Fruit fly (Drosophila melanogaster) whole organism, prepupa: ENCODE results near the gene NHP2.

Experiments used
- Blimp-1 ChIP-seq: fragments of 200-800 bp; sonication (Bioruptor generic); optimal IDR thresholded peaks from 3 replicates; lab custom pipeline; 2017; ENCODE audit warnings: missing biosample characterization, missing genetic modification characterization, mild to moderate bottlenecking, moderate library complexity, missing genetic modification reagents
- CG10631 ChIP-seq: fragments of 200-800 bp; sonication (Bioruptor generic); optimal IDR thresholded peaks from 2 replicates; lab custom pipeline; 2016; ENCODE audit warnings: missing biosample characterization, missing genetic modification characterization
- CG10669 ChIP-seq: fragments of 200-800 bp; sonication (Bioruptor generic); optimal IDR thresholded peaks from 3 replicates; lab custom pipeline; 2018; ENCODE audit warnings: missing biosample characterization, mild to moderate bottlenecking, missing genetic modification characterization, moderate library complexity
- CG11294 ChIP-seq: fragments of 200-800 bp; sonication (Bioruptor generic); IDR thresholded peaks from 2 replicates; pipeline ENCODE4 v1.3.6; 2022; ENCODE audit warnings: missing biosample characterization, missing genetic modification characterization
- CG11762 ChIP-seq: fragments of 200-800 bp; sonication (Bioruptor generic); optimal IDR thresholded peaks from 3 replicates; lab custom pipeline; 2016; ENCODE audit warnings: missing biosample characterization, missing genetic modification characterization; ENCODE audit not compliant: insufficient read depth
- CG11902 ChIP-seq: fragments of 200-800 bp; sonication (Bioruptor generic); optimal IDR thresholded peaks from 3 replicates; lab custom pipeline; 2016; ENCODE audit warnings: missing biosample characterization, missing genetic modification characterization
- CG15336 ChIP-seq: fragments of 200-800 bp; sonication (Bioruptor generic); IDR thresholded peaks from 2 replicates; pipeline ENCODE4 v1.3.6; 2022; ENCODE audit warnings: missing biosample characterization, missing genetic modification characterization
- CG1621 ChIP-seq: fragments of 200-800 bp; sonication (Bioruptor generic); optimal IDR thresholded peaks from 3 replicates; lab custom pipeline; 2018; ENCODE audit warnings: missing biosample characterization, mild to moderate bottlenecking, missing genetic modification characterization
- CG16779 ChIP-seq: fragments of 200-800 bp; sonication (Bioruptor generic); optimal IDR thresholded peaks from 3 replicates; lab custom pipeline; 2017; ENCODE audit warnings: missing biosample characterization, mild to moderate bottlenecking, missing genetic modification characterization
- CG31627 ChIP-seq: fragments of 200-800 bp; sonication (Bioruptor generic); optimal IDR thresholded peaks from 3 replicates; lab custom pipeline; 2016; ENCODE audit warnings: missing biosample characterization, missing genetic modification characterization
- CG32006 ChIP-seq: fragments of 200-800 bp; sonication (Bioruptor generic); optimal IDR thresholded peaks from 3 replicates; lab custom pipeline; 2017; ENCODE audit warnings: missing biosample characterization, mild to moderate bottlenecking, missing genetic modification characterization
- CG34406 ChIP-seq: fragments of 200-800 bp; sonication (Bioruptor generic); optimal IDR thresholded peaks from 3 replicates; lab custom pipeline; 2016; ENCODE audit warnings: missing biosample characterization, missing genetic modification characterization
- CG4318 ChIP-seq: fragments of 200-800 bp; sonication (Bioruptor generic); optimal IDR thresholded peaks from 3 replicates; lab custom pipeline; 2017; ENCODE audit warnings: missing biosample characterization, mild to moderate bottlenecking, missing genetic modification characterization
- CG6276 ChIP-seq: fragments of 200-800 bp; sonication (Bioruptor generic); optimal IDR thresholded peaks from 2 replicates; lab custom pipeline; 2017; ENCODE audit warnings: missing biosample characterization, mild to moderate bottlenecking, missing genetic modification characterization
- CG6792 ChIP-seq: fragments of 200-800 bp; sonication (Bioruptor generic); optimal IDR thresholded peaks from 3 replicates; lab custom pipeline; 2016; ENCODE audit warnings: missing biosample characterization, missing genetic modification characterization
- CG6854 ChIP-seq: fragments of 200-800 bp; sonication (Bioruptor generic); optimal IDR thresholded peaks from 2 replicates; lab custom pipeline; 2017; ENCODE audit warnings: missing biosample characterization, mild to moderate bottlenecking, missing genetic modification characterization
- CG7368 ChIP-seq: fragments of 200-800 bp; sonication (Bioruptor generic); optimal IDR thresholded peaks from 3 replicates; lab custom pipeline; 2016; ENCODE audit warnings: missing biosample characterization, missing genetic modification characterization
- CG8119 ChIP-seq: fragments of 200-800 bp; sonication (Bioruptor generic); IDR thresholded peaks from 3 replicates; pipeline ENCODE4 v1.3.6; 2022; ENCODE audit warnings: missing biosample characterization, missing genetic modification characterization
- CG8319 ChIP-seq: fragments of 200-800 bp; sonication (Bioruptor generic); optimal IDR thresholded peaks from 3 replicates; lab custom pipeline; 2016; ENCODE audit warnings: missing biosample characterization, missing genetic modification characterization
- CG8632 ChIP-seq: fragments of 200-800 bp; sonication (Bioruptor generic); optimal IDR thresholded peaks from 3 replicates; lab custom pipeline; 2016; ENCODE audit warnings: missing biosample characterization, missing genetic modification characterization
- CG9139 ChIP-seq: fragments of 200-800 bp; sonication (Bioruptor generic); optimal IDR thresholded peaks from 3 replicates; lab custom pipeline; 2017; ENCODE audit warnings: missing biosample characterization, mild to moderate bottlenecking, missing genetic modification characterization
- Eip75B ChIP-seq: fragments of 200-800 bp; sonication (Bioruptor generic); optimal IDR thresholded peaks from 3 replicates; lab custom pipeline; 2016; ENCODE audit warnings: missing biosample characterization, missing genetic modification characterization
- Eip78C ChIP-seq: fragments of 200-800 bp; sonication (Bioruptor generic); peaks from one replicate; lab custom pipeline; 2016; ENCODE audit warnings: missing biosample characterization, missing genetic modification characterization
- Eip93F ChIP-seq: fragments of 200-800 bp; sonication (Bioruptor generic); optimal IDR thresholded peaks from 2 replicates; lab custom pipeline; 2016; ENCODE audit warnings: missing biosample characterization, mild to moderate bottlenecking, missing genetic modification characterization
- Ets96B ChIP-seq: fragments of 200-800 bp; optimal IDR thresholded peaks from 2 replicates; lab custom pipeline; 2019; ENCODE audit warnings: missing biosample characterization, mild to moderate bottlenecking, missing genetic modification characterization, moderate library complexity
- Gug ChIP-seq: fragments of 200-800 bp; sonication (Bioruptor generic); IDR thresholded peaks from 2 replicates; pipeline ENCODE4 v1.3.6; 2022; ENCODE audit warnings: missing biosample characterization, missing genetic modification characterization
- Hr38 ChIP-seq: sonication (Bioruptor generic); optimal IDR thresholded peaks from 2 replicates; lab custom pipeline; 2016; ENCODE audit warnings: missing biosample characterization, missing genetic modification characterization
- Hr4 ChIP-seq: fragments of 200-800 bp; sonication (Bioruptor generic); optimal IDR thresholded peaks from 3 replicates; lab custom pipeline; 2016; ENCODE audit warnings: missing biosample characterization, missing genetic modification characterization
- Lpt ChIP-seq: fragments of 200-800 bp; sonication (Bioruptor generic); optimal IDR thresholded peaks from 3 replicates; lab custom pipeline; 2016; ENCODE audit warnings: missing biosample characterization, missing genetic modification characterization
- Met ChIP-seq: fragments of 200-800 bp; sonication (Bioruptor generic); optimal IDR thresholded peaks from 3 replicates; lab custom pipeline; 2016; ENCODE audit warnings: missing biosample characterization, missing genetic modification characterization
- OdsH ChIP-seq: fragments of 200-800 bp; sonication (Bioruptor generic); optimal IDR thresholded peaks from 3 replicates; lab custom pipeline; 2016; ENCODE audit warnings: missing biosample characterization, missing genetic modification characterization
- Sox102F ChIP-seq: fragments of 200-800 bp; sonication (Bioruptor generic); optimal IDR thresholded peaks from 2 replicates; lab custom pipeline; 2016; ENCODE audit warnings: missing biosample characterization, mild to moderate bottlenecking, missing genetic modification characterization
- Sox14 ChIP-seq: fragments of 200-800 bp; sonication (Bioruptor generic); optimal IDR thresholded peaks from 3 replicates; lab custom pipeline; 2016; ENCODE audit warnings: missing biosample characterization, missing genetic modification characterization
- Sox15 ChIP-seq: fragments of 200-800 bp; sonication (Bioruptor generic); optimal IDR thresholded peaks from 3 replicates; lab custom pipeline; 2016; ENCODE audit warnings: missing biosample characterization, missing genetic modification characterization
- achi ChIP-seq: fragments of 200-800 bp; sonication (Bioruptor generic); optimal IDR thresholded peaks from 3 replicates; lab custom pipeline; 2016; ENCODE audit warnings: missing biosample characterization, missing genetic modification characterization
- acj6 ChIP-seq: fragments of 200-800 bp; sonication (Bioruptor generic); optimal IDR thresholded peaks from 3 replicates; lab custom pipeline; 2016; ENCODE audit warnings: missing biosample characterization, missing genetic modification characterization
- dac ChIP-seq: fragments of 200-800 bp; sonication (Bioruptor generic); optimal IDR thresholded peaks from 2 replicates; lab custom pipeline; 2017; ENCODE audit warnings: missing biosample characterization, mild to moderate bottlenecking, missing genetic modification characterization
- dsx ChIP-seq: fragments of 200-800 bp; optimal IDR thresholded peaks from 3 replicates; lab custom pipeline; 2019; ENCODE audit warnings: missing biosample characterization, mild to moderate bottlenecking, missing genetic modification characterization, moderate library complexity; ENCODE audit not compliant: poor library complexity, severe bottlenecking
- eg ChIP-seq: fragments of 200-800 bp; sonication (Bioruptor generic); IDR thresholded peaks from 3 replicates; pipeline ENCODE4 v1.3.6; 2022; ENCODE audit warnings: missing biosample characterization, missing genetic modification characterization
- esn ChIP-seq: fragments of 200-800 bp; sonication (Bioruptor generic); optimal IDR thresholded peaks from 2 replicates; lab custom pipeline; 2016; ENCODE audit warnings: missing biosample characterization, mild to moderate bottlenecking, missing genetic modification characterization, moderate library complexity
- fd59A ChIP-seq: fragments of 200-800 bp; sonication (Bioruptor generic); optimal IDR thresholded peaks from 2 replicates; lab custom pipeline; 2017; ENCODE audit warnings: missing biosample characterization, mild to moderate bottlenecking, missing genetic modification characterization, missing genetic modification reagents
- fd85E ChIP-seq: fragments of 200-800 bp; sonication (Bioruptor generic); optimal IDR thresholded peaks from 3 replicates; lab custom pipeline; 2016; ENCODE audit warnings: missing biosample characterization, missing genetic modification characterization
- fkh ChIP-seq: fragments of 200-800 bp; sonication (Bioruptor generic); optimal IDR thresholded peaks from 3 replicates; lab custom pipeline; 2017; ENCODE audit warnings: missing biosample characterization, mild to moderate bottlenecking, missing genetic modification characterization, moderate library complexity
- pdm3 ChIP-seq: fragments of 200-800 bp; sonication (Bioruptor generic); optimal IDR thresholded peaks from 3 replicates; lab custom pipeline; 2016; ENCODE audit warnings: missing biosample characterization, missing genetic modification characterization
- salr ChIP-seq, 2 experiments: fragments of 200-800 bp; sonication (Bioruptor generic); optimal IDR thresholded peaks; 3 replicates each; lab custom pipeline; 2016 to 2018; ENCODE audit warnings: missing biosample characterization in 2 of 2, missing genetic modification characterization in 2 of 2, mild to moderate bottlenecking in 1 of 2
- spab ChIP-seq: fragments of 200-800 bp; sonication (Bioruptor generic); optimal IDR thresholded peaks from 2 replicates; lab custom pipeline; 2017; ENCODE audit warnings: missing biosample characterization, mild to moderate bottlenecking, missing genetic modification characterization, missing genetic modification reagents
- ss ChIP-seq, 2 experiments: fragments of 200-800 bp; sonication (Bioruptor generic); optimal IDR thresholded peaks; 2 replicates in 1 of 2; 3 replicates in 1 of 2; lab custom pipeline; 2017 to 2018; ENCODE audit warnings: mild to moderate bottlenecking in 2 of 2, missing biosample characterization in 2 of 2, missing genetic modification characterization in 2 of 2, moderate library complexity in 1 of 2
- svp ChIP-seq: fragments of 200-800 bp; sonication (Bioruptor generic); peaks from one replicate; lab custom pipeline; 2016; ENCODE audit warnings: missing biosample characterization, missing genetic modification characterization
- topi ChIP-seq: fragments of 200-800 bp; sonication (Bioruptor generic); optimal IDR thresholded peaks from 3 replicates; lab custom pipeline; 2016; ENCODE audit warnings: missing biosample characterization, missing genetic modification characterization
- vri ChIP-seq: fragments of 200-800 bp; sonication (Bioruptor generic); optimal IDR thresholded peaks from 3 replicates; lab custom pipeline; 2016; ENCODE audit warnings: missing biosample characterization, mild to moderate bottlenecking, missing genetic modification characterization

The NHP2 gene

dm6 chr3L:14781082-14781862 lies 20.7 kb downstream of the NHP2 start:
- TF ChIP-seq CG10631 (GFP tag; lab: Kevin White, UChicago) (peak; percentile 66), spab (GFP tag; lab: Kevin White, UChicago) (peak; percentile 40), CG8632 (peak; percentile 75), CG8319 (GFP tag; lab: Kevin White, UChicago) (peak; percentile 55), CG15336 (peak; percentile 51), CG6792 (GFP tag; lab: Kevin White, UChicago) (peak; percentile 65), Eip93F (GFP tag; lab: Kevin White, UChicago) (no peak), ss (GFP tag; optimal IDR thresholded peaks at IDR 0.05; lab: Kevin White, UChicago) (peak; percentile 89 to 96), OdsH (GFP tag; lab: Kevin White, UChicago) (peak; percentile 63), dac (GFP tag; lab: Kevin White, UChicago) (no peak), Eip78C (GFP tag; lab: Kevin White, UChicago) (peak; percentile 87), CG7368 (GFP tag; lab: Kevin White, UChicago) (no peak), Gug (GFP tag; lab: Robert Waterston, UW) (no peak), acj6 (GFP tag; lab: Kevin White, UChicago) (peak; percentile 63), CG9139 (GFP tag; lab: Kevin White, UChicago) (peak; percentile 84), vri (GFP tag; lab: Kevin White, UChicago) (peak; percentile 46), CG8119 (GFP tag; lab: Robert Waterston, UW) (peak; percentile 55), CG34406 (GFP tag; lab: Kevin White, UChicago) (peak; percentile 72), Eip75B (peak; percentile 62), Lpt (GFP tag; lab: Kevin White, UChicago) (peak; percentile 82), topi (peak; percentile 58), CG11902 (peak; percentile 53), CG31627 (peak; percentile 57), pdm3 (GFP tag; lab: Kevin White, UChicago) (peak; percentile 56), Sox15 (GFP tag; lab: Kevin White, UChicago) (peak; percentile 53), CG11762 (GFP tag; lab: Kevin White, UChicago) (peak; percentile 53), Ets96B (tag; lab: Kevin White, UChicago) (peak; percentile 5), CG32006 (GFP tag; lab: Kevin White, UChicago) (peak; percentile 82), salr (GFP tag; optimal IDR thresholded peaks at IDR 0.05; lab: Kevin White, UChicago) (peak; percentile 51 to 70), Met (GFP tag; lab: Kevin White, UChicago) (peak; percentile 61), achi (peak; percentile 53), CG4318 (GFP tag; lab: Kevin White, UChicago) (peak; percentile 13), CG6276 (peak; percentile 52), CG11294 (no peak), Sox102F (peak; percentile 38), fd59A (GFP tag; lab: Kevin White, UChicago) (no peak), esn (GFP tag; lab: Kevin White, UChicago) (peak; percentile 80), fkh (GFP tag; lab: Kevin White, UChicago) (peak; percentile 88), CG1621 (peak; percentile 43), CG10669 (GFP tag; lab: Kevin White, UChicago) (peak; percentile 43), dsx (peak; percentile 68), svp (GFP tag; lab: Kevin White, UChicago) (peak; percentile 89), Sox14 (peak; percentile 54), Hr38 (GFP tag; lab: Kevin White, UChicago) (no peak), Blimp-1 (peak; percentile 30), CG6854 (GFP tag; lab: Kevin White, UChicago) (peak; percentile 89), eg (peak; percentile 68), CG16779 (peak; percentile 59), Hr4 (GFP tag; lab: Kevin White, UChicago) (peak; percentile 68), fd85E (GFP tag; lab: Kevin White, UChicago) (peak; percentile 19)
